Worm (Caenorhabditis elegans) whole organism, mixed stage, embryonic: ENCODE results near the gene lido-8.
"Not testable (repeated sequence)": the region's sequence is repeated elsewhere in the genome, so short reads cannot be mapped to it uniquely, and the experiment has no call there.

ENCODE experiments used
- M03D4.4 ChIP-seq: sonication (generic microtip); optimal IDR thresholded peaks from 2 replicates; lab custom pipeline; 2017; ENCODE audit warnings: mild to moderate bottlenecking, missing genetic modification characterization, missing compliant biosample characterization
- bed-3 ChIP-seq: fragments of 200-800 bp; sonication (Bioruptor generic); optimal IDR thresholded peaks from 3 replicates; lab custom pipeline; 2018; ENCODE audit warnings: mild to moderate bottlenecking, missing genetic modification characterization, moderate library complexity, missing compliant biosample characterization
- blmp-1 ChIP-seq: fragments of 150-350 bp; optimal IDR thresholded peaks from 2 replicates; lab custom pipeline; 2014; ENCODE audit warnings: missing biosample characterization, missing genetic modification characterization
- ceh-39 ChIP-seq: fragments of 150-350 bp; optimal IDR thresholded peaks from 2 replicates; lab custom pipeline; 2014; ENCODE audit warnings: missing biosample characterization, missing genetic modification characterization
- ceh-43 ChIP-seq: fragments of 200-800 bp; sonication (Bioruptor generic); optimal IDR thresholded peaks from 2 replicates; lab custom pipeline; 2018; ENCODE audit warnings: mild to moderate bottlenecking, missing genetic modification characterization, moderate library complexity, missing compliant biosample characterization
- ceh-83 ChIP-seq: fragments of 200-800 bp; sonication (Bioruptor generic); optimal IDR thresholded peaks from 2 replicates; lab custom pipeline; 2018; ENCODE audit warnings: mild to moderate bottlenecking, missing genetic modification characterization, missing compliant biosample characterization
- ces-1 ChIP-seq: fragments of 150-350 bp; optimal IDR thresholded peaks from 2 replicates; lab custom pipeline; 2014; ENCODE audit warnings: missing biosample characterization, missing genetic modification reagents, missing genetic modification characterization
- elt-1 ChIP-seq: sonication (generic microtip); optimal IDR thresholded peaks from 2 replicates; lab custom pipeline; 2017; ENCODE audit warnings: missing genetic modification characterization, mild to moderate bottlenecking, missing compliant biosample characterization, antibody characterized with exemption, moderate library complexity, borderline replicate concordance; ENCODE audit not compliant: insufficient read depth
- elt-3 ChIP-seq: fragments of 150-350 bp; optimal IDR thresholded peaks from 2 replicates; lab custom pipeline; 2014; ENCODE audit warnings: missing biosample characterization, missing genetic modification characterization
- flh-1 ChIP-seq: fragments of 200-800 bp; sonication (Bioruptor generic); optimal IDR thresholded peaks from 2 replicates; lab custom pipeline; 2018; ENCODE audit warnings: mild to moderate bottlenecking, missing genetic modification characterization, moderate library complexity, missing compliant biosample characterization
- ham-2 ChIP-seq: fragments of 200-800 bp; sonication (Bioruptor generic); optimal IDR thresholded peaks from 2 replicates; lab custom pipeline; 2018; ENCODE audit warnings: mild to moderate bottlenecking, missing genetic modification characterization, missing compliant biosample characterization
- hlh-1 ChIP-seq: fragments of 150-350 bp; optimal IDR thresholded peaks from 2 replicates; lab custom pipeline; 2014; ENCODE audit warnings: missing biosample characterization, missing genetic modification reagents, missing genetic modification characterization
- lin-13 ChIP-seq: fragments of 150-350 bp; optimal IDR thresholded peaks from 2 replicates; lab custom pipeline; 2014; ENCODE audit warnings: missing biosample characterization, missing genetic modification characterization
- lin-32 ChIP-seq: fragments of 200-800 bp; sonication (Bioruptor generic); optimal IDR thresholded peaks from 2 replicates; lab custom pipeline; 2018; ENCODE audit warnings: mild to moderate bottlenecking, missing genetic modification characterization, missing compliant biosample characterization
- lsy-2 ChIP-seq: fragments of 150-350 bp; optimal IDR thresholded peaks from 2 replicates; lab custom pipeline; 2014; ENCODE audit warnings: missing biosample characterization, missing genetic modification characterization
- mab-5 ChIP-seq: fragments of 150-350 bp; optimal IDR thresholded peaks from 2 replicates; lab custom pipeline; 2014; ENCODE audit warnings: missing biosample characterization, missing genetic modification characterization
- nhr-12 ChIP-seq: fragments of 150-350 bp; optimal IDR thresholded peaks from 2 replicates; lab custom pipeline; 2014; ENCODE audit warnings: missing biosample characterization, missing genetic modification characterization
- nhr-2 ChIP-seq: fragments of 150-350 bp; optimal IDR thresholded peaks from 2 replicates; lab custom pipeline; 2014; ENCODE audit warnings: missing biosample characterization, missing genetic modification characterization
- nhr-237 ChIP-seq: fragments of 150-350 bp; optimal IDR thresholded peaks from 2 replicates; lab custom pipeline; 2014; ENCODE audit warnings: missing biosample characterization, missing genetic modification characterization
- nhr-28 ChIP-seq: fragments of 150-350 bp; optimal IDR thresholded peaks from 2 replicates; lab custom pipeline; 2014; ENCODE audit warnings: missing biosample characterization, missing genetic modification characterization
- nhr-76 ChIP-seq: sonication (generic microtip); optimal IDR thresholded peaks from 2 replicates; lab custom pipeline; 2017; ENCODE audit warnings: missing biosample characterization, missing genetic modification characterization
- pha-4 ChIP-seq: fragments of 150-350 bp; optimal IDR thresholded peaks from 2 replicates; lab custom pipeline; 2018; ENCODE audit warnings: missing biosample characterization, missing genetic modification reagents, missing genetic modification characterization
- sem-2 ChIP-seq: fragments of 200-800 bp; sonication (Bioruptor generic); optimal IDR thresholded peaks from 2 replicates; lab custom pipeline; 2018; ENCODE audit warnings: mild to moderate bottlenecking, missing genetic modification characterization, missing compliant biosample characterization
- snpc-4 ChIP-seq: fragments of 150-350 bp; optimal IDR thresholded peaks from 2 replicates; lab custom pipeline; 2014; ENCODE audit warnings: missing biosample characterization, missing genetic modification characterization
- sptf-1 ChIP-seq: sonication (generic microtip); optimal IDR thresholded peaks from 2 replicates; lab custom pipeline; 2017; ENCODE audit warnings: mild to moderate bottlenecking, missing genetic modification characterization, moderate library complexity, missing compliant biosample characterization
- unc-39 ChIP-seq: fragments of 150-350 bp; optimal IDR thresholded peaks from 2 replicates; lab custom pipeline; 2014; ENCODE audit warnings: missing biosample characterization, missing genetic modification characterization
- unc-62 ChIP-seq: fragments of 150-350 bp; optimal IDR thresholded peaks from 2 replicates; lab custom pipeline; 2014; ENCODE audit warnings: missing biosample characterization, missing genetic modification reagents, missing genetic modification characterization
- zip-8 ChIP-seq: fragments of 150-350 bp; optimal IDR thresholded peaks from 2 replicates; lab custom pipeline; 2014; ENCODE audit warnings: missing biosample characterization, missing genetic modification characterization
- ztf-11 ChIP-seq: fragments of 150-350 bp; optimal IDR thresholded peaks from 2 replicates; lab custom pipeline; 2014; ENCODE audit warnings: missing biosample characterization, missing genetic modification characterization

The lido-8 gene

ce11 chrII:3028264-3028663 is 31.4 kb downstream of the lido-8 start:
- TF ChIP-seq elt-1 (no peak), nhr-76 (tag; lab: Kevin White, UChicago) (no peak), elt-3 (tag; lab: Kevin White, UChicago) (no peak), blmp-1 (peak; percentile 23), hlh-1 (tag; lab: Kevin White, UChicago) (no peak), unc-39 (no peak), nhr-12 (tag; lab: Kevin White, UChicago) (no peak), ham-2 (GFP tag; lab: Kevin White, UChicago) (peak; percentile 43), bed-3 (GFP tag; lab: Kevin White, UChicago) (no peak)

- TF ChIP-seq flh-1 (GFP tag; lab: Kevin White, UChicago), result no peak
- peak; percentile 31 for TF ChIP-seq blmp-1
- TF ChIP-seq, all 35 proteins: peak for 1
Measured at ce11 chrII:3030416-3030815, 33.6 kb downstream of the lido-8 start.

ce11 chrII:3032480-3032879 is 35.7 kb downstream of the lido-8 start, which contains the start of gene B0454.6:
Gene B0454.6 (plus strand): TSS chrII:3032780.
- not testable (repeated sequence) for TF ChIP-seq lin-13; sem-2 (GFP tag; lab: Kevin White, UChicago); zip-8

ce11 chrII:3034914-3035313 is 38.1 kb downstream of the lido-8 start:
- TF ChIP-seq ceh-43 (GFP tag; lab: Kevin White, UChicago), result no peak
- TF ChIP-seq elt-1, result no peak
- TF ChIP-seq elt-3 (tag; lab: Kevin White, UChicago), result no peak
- TF ChIP-seq ceh-39 (tag; lab: Kevin White, UChicago), result no peak
- no peak for TF ChIP-seq snpc-4 (tag; lab: Kevin White, UChicago)
- no peak for TF ChIP-seq nhr-2
- no peak for TF ChIP-seq unc-39
- no peak for TF ChIP-seq sptf-1 (tag; lab: Kevin White, UChicago)
- TF ChIP-seq nhr-12 (tag; lab: Kevin White, UChicago), result no peak
- TF ChIP-seq nhr-76 (tag; lab: Kevin White, UChicago), result no peak
- TF ChIP-seq nhr-237 (tag; lab: Kevin White, UChicago), result no peak
- no peak for TF ChIP-seq unc-62
- no peak for TF ChIP-seq ztf-11 (tag; lab: Kevin White, UChicago)
- no peak for TF ChIP-seq M03D4.4 (tag; lab: Kevin White, UChicago)
- no peak for TF ChIP-seq pha-4 (tag; lab: Kevin White, UChicago)

- TF ChIP-seq nhr-28 (tag; lab: Kevin White, UChicago) (no peak), unc-39 (no peak), lsy-2 (tag; lab: Kevin White, UChicago) (no peak), ham-2 (GFP tag; lab: Kevin White, UChicago) (no peak), ceh-39 (tag; lab: Kevin White, UChicago) (no peak), zip-8 (no peak), ces-1 (GFP tag; lab: Kevin White, UChicago) (no peak)
- TF ChIP-seq, all 35 proteins: peak for 0
Measured at ce11 chrII:3036344-3036743, 39.5 kb downstream of the lido-8 start.

- TF ChIP-seq sptf-1 (tag; lab: Kevin White, UChicago) (no peak), elt-3 (tag; lab: Kevin White, UChicago) (no peak), elt-1 (no peak), nhr-237 (tag; lab: Kevin White, UChicago) (no peak), ztf-11 (tag; lab: Kevin White, UChicago) (no peak), lin-32 (GFP tag; lab: Kevin White, UChicago) (no peak), mab-5 (tag; lab: Kevin White, UChicago) (no peak), lin-13 (no peak), nhr-76 (tag; lab: Kevin White, UChicago) (no peak), flh-1 (GFP tag; lab: Kevin White, UChicago) (no peak), ceh-39 (tag; lab: Kevin White, UChicago) (no peak), ceh-83 (GFP tag; lab: Kevin White, UChicago) (no peak), nhr-12 (tag; lab: Kevin White, UChicago) (no peak), ceh-43 (GFP tag; lab: Kevin White, UChicago) (no peak)
- TF ChIP-seq, all 35 proteins: peak for 0
Measured at ce11 chrII:3038453-3038909, 41.7 kb downstream of the lido-8 start, which contains the start of the genes B0454.26 and B0454.5. Gene B0454.26 (minus strand): TSS chrII:3038553. Gene B0454.5 (plus strand): TSS chrII:3038859.
